Fruit fly (Drosophila melanogaster) whole organism, wandering third instar larva: Measurements from ENCODE around the gene CG16789.
A peak's percentile ranks its signal among the peaks of the same experiment; 100 is the strongest.

Source experiments
- Abd-B ChIP-seq: fragments of >200 bp; optimal IDR thresholded peaks from 2 replicates; lab custom pipeline; 2017; ENCODE audit warnings: missing biosample characterization, missing genetic modification characterization
- CG32264 ChIP-seq: fragments of 200-800 bp; sonication (Bioruptor generic); optimal IDR thresholded peaks from 2 replicates; lab custom pipeline; 2016; ENCODE audit warnings: missing biosample characterization, missing genetic modification characterization
- CG9705 ChIP-seq: fragments of 200-800 bp; sonication (Bioruptor generic); optimal IDR thresholded peaks from 2 replicates; lab custom pipeline; 2018; ENCODE audit warnings: missing biosample characterization, mild to moderate bottlenecking, missing genetic modification characterization
- CrebA ChIP-seq: fragments of 200-800 bp; sonication (Bioruptor generic); optimal IDR thresholded peaks from 2 replicates; lab custom pipeline; 2016; ENCODE audit warnings: missing biosample characterization, mild to moderate bottlenecking, missing genetic modification characterization, borderline replicate concordance
- Dfd ChIP-seq: fragments of >200 bp; optimal IDR thresholded peaks from 2 replicates; lab custom pipeline; 2017; ENCODE audit warnings: missing biosample characterization, missing genetic modification characterization
- Dif ChIP-seq: fragments of 200-275, 200-300 bp; sonication (Bioruptor generic); optimal IDR thresholded peaks from 2 replicates; lab custom pipeline; 2018; ENCODE audit warnings: missing biosample characterization, missing genetic modification characterization; ENCODE audit not compliant: partially characterized antibody
- GATAd ChIP-seq: sonication (Bioruptor generic); optimal IDR thresholded peaks from 2 replicates; lab custom pipeline; 2016; ENCODE audit warnings: missing biosample characterization, missing genetic modification characterization
- HLH106 ChIP-seq: fragments of 200-800 bp; optimal IDR thresholded peaks from 3 replicates; lab custom pipeline; 2019; ENCODE audit warnings: missing biosample characterization, mild to moderate bottlenecking, missing genetic modification characterization, moderate library complexity
- Hnf4 ChIP-seq: fragments of 200-800 bp; sonication (Bioruptor generic); optimal IDR thresholded peaks from 2 replicates; lab custom pipeline; 2016; ENCODE audit warnings: missing biosample characterization, mild to moderate bottlenecking, missing genetic modification characterization
- Hr78 ChIP-seq: fragments of >200 bp; optimal IDR thresholded peaks from 2 replicates; lab custom pipeline; 2017; ENCODE audit warnings: missing biosample characterization, missing genetic modification characterization
- Hr83 ChIP-seq: fragments of 200-300 bp; sonication (Bioruptor generic); optimal IDR thresholded peaks from 2 replicates; lab custom pipeline; 2016; ENCODE audit warnings: missing biosample characterization, mild to moderate bottlenecking, missing genetic modification characterization, moderate library complexity; ENCODE audit not compliant: poor library complexity, severe bottlenecking
- Jra ChIP-seq: sonication (Bioruptor generic); optimal IDR thresholded peaks from 2 replicates; lab custom pipeline; 2016; ENCODE audit warnings: missing biosample characterization, missing genetic modification characterization
- Mio ChIP-seq: sonication (Bioruptor generic); optimal IDR thresholded peaks from 2 replicates; lab custom pipeline; 2016; ENCODE audit warnings: missing biosample characterization, missing genetic modification characterization
- Myc ChIP-seq: fragments of >200 bp; optimal IDR thresholded peaks from 2 replicates; lab custom pipeline; 2017
- N ChIP-seq: fragments of >200 bp; optimal IDR thresholded peaks from 2 replicates; lab custom pipeline; 2018; ENCODE audit warnings: missing biosample characterization, missing external identifiers, missing genetic modification characterization
- OdsH ChIP-seq: fragments of 200-800 bp; sonication (Bioruptor generic); optimal IDR thresholded peaks from 2 replicates; lab custom pipeline; 2016; ENCODE audit warnings: missing biosample characterization, mild to moderate bottlenecking, missing genetic modification characterization
- Rel ChIP-seq, 2 experiments: fragments of 200-800 bp; sonication (Bioruptor generic) in 1 of 2; optimal IDR thresholded peaks; 2 replicates in 1 of 2; 3 replicates in 1 of 2; lab custom pipeline; 2016 to 2019; ENCODE audit warnings: mild to moderate bottlenecking in 2 of 2, missing biosample characterization in 2 of 2, missing genetic modification characterization in 2 of 2, moderate library complexity in 1 of 2
- Sp1 ChIP-seq: fragments of 200-800 bp; sonication (Bioruptor generic); optimal IDR thresholded peaks from 3 replicates; lab custom pipeline; 2019; ENCODE audit warnings: missing biosample characterization, mild to moderate bottlenecking, missing genetic modification characterization, moderate library complexity
- Vsx2 ChIP-seq: fragments of 200-300, 225-300 bp; sonication (Bioruptor generic); optimal IDR thresholded peaks from 2 replicates; lab custom pipeline; 2018; ENCODE audit warnings: missing biosample characterization, missing genetic modification characterization; ENCODE audit not compliant: partially characterized antibody
- br ChIP-seq: fragments of 200-800 bp; sonication (Bioruptor generic); optimal IDR thresholded peaks from 2 replicates; lab custom pipeline; 2016; ENCODE audit warnings: missing biosample characterization, missing genetic modification characterization
- brk ChIP-seq: fragments of 200-800 bp; sonication (Bioruptor generic); optimal IDR thresholded peaks from 2 replicates; lab custom pipeline; 2016; ENCODE audit warnings: missing biosample characterization, mild to moderate bottlenecking, missing genetic modification characterization
- dl ChIP-seq, 2 experiments: fragments of 175-275, 200-275 bp in 1 of 2; fragments of 200-275 bp in 1 of 2; sonication (Bioruptor generic); optimal IDR thresholded peaks; lab custom pipeline; 2018; ENCODE audit warnings: mild to moderate bottlenecking in 2 of 2, missing biosample characterization in 2 of 2, missing genetic modification characterization in 2 of 2, moderate library complexity in 2 of 2; ENCODE audit not compliant: partially characterized antibody in 2 of 2, insufficient read depth in 1 of 2
- dmrt93B ChIP-seq: fragments of 200-800 bp; sonication (Bioruptor generic); optimal IDR thresholded peaks from 2 replicates; lab custom pipeline; 2018; ENCODE audit warnings: missing biosample characterization, mild to moderate bottlenecking, missing genetic modification characterization
- dsf ChIP-seq: sonication (Bioruptor generic); optimal IDR thresholded peaks from 2 replicates; lab custom pipeline; 2016; ENCODE audit warnings: missing biosample characterization, missing genetic modification characterization, borderline replicate concordance
- ey ChIP-seq: fragments of 200-800 bp; sonication (Bioruptor generic); optimal IDR thresholded peaks from 2 replicates; lab custom pipeline; 2016; ENCODE audit warnings: missing biosample characterization, missing genetic modification characterization
- foxo ChIP-seq, 2 experiments: fragments of 200-800 bp; sonication (Bioruptor generic); optimal IDR thresholded peaks; 2 replicates in 1 of 2; 3 replicates in 1 of 2; lab custom pipeline; 2016 to 2017; ENCODE audit warnings: missing biosample characterization in 2 of 2, missing genetic modification characterization in 2 of 2
- fru ChIP-seq: fragments of 200-800 bp; sonication (Bioruptor generic); optimal IDR thresholded peaks from 3 replicates; lab custom pipeline; 2016; ENCODE audit warnings: missing biosample characterization, mild to moderate bottlenecking, missing genetic modification characterization
- h ChIP-seq: fragments of 200-800 bp; sonication (Bioruptor generic); optimal IDR thresholded peaks from 3 replicates; lab custom pipeline; 2016; ENCODE audit warnings: missing biosample characterization, mild to moderate bottlenecking, missing genetic modification characterization
- jim ChIP-seq: fragments of 175-275, 200-325 bp; sonication (Bioruptor generic); optimal IDR thresholded peaks from 2 replicates; lab custom pipeline; 2016; ENCODE audit warnings: missing biosample characterization, mild to moderate bottlenecking, missing genetic modification characterization
- lola ChIP-seq: fragments of >200 bp; optimal IDR thresholded peaks from 2 replicates; lab custom pipeline; 2017; ENCODE audit warnings: missing biosample characterization, missing genetic modification characterization
- pan ChIP-seq: fragments of >200 bp; optimal IDR thresholded peaks from 2 replicates; lab custom pipeline; 2017
- psq ChIP-seq: fragments of 200-800 bp; sonication (Bioruptor generic); optimal IDR thresholded peaks from 3 replicates; lab custom pipeline; 2017; ENCODE audit warnings: missing biosample characterization, mild to moderate bottlenecking, missing genetic modification characterization, moderate library complexity
- rgr ChIP-seq: fragments of 200-800 bp; sonication (Bioruptor generic); optimal IDR thresholded peaks from 3 replicates; lab custom pipeline; 2016; ENCODE audit warnings: missing biosample characterization, mild to moderate bottlenecking, missing genetic modification characterization
- sage ChIP-seq: fragments of 200-800 bp; sonication (Bioruptor generic); optimal IDR thresholded peaks from 2 replicates; lab custom pipeline; 2016; ENCODE audit warnings: missing biosample characterization, mild to moderate bottlenecking, missing genetic modification characterization
- sv ChIP-seq: fragments of 200-800 bp; sonication (Bioruptor generic); optimal IDR thresholded peaks from 3 replicates; lab custom pipeline; 2016; ENCODE audit warnings: missing biosample characterization, missing genetic modification characterization
- tai ChIP-seq: sonication (Bioruptor generic); optimal IDR thresholded peaks from 2 replicates; lab custom pipeline; 2016; ENCODE audit warnings: missing biosample characterization, missing genetic modification characterization
- usp ChIP-seq: fragments of >200 bp; optimal IDR thresholded peaks from 2 replicates; lab custom pipeline; 2017; ENCODE audit warnings: missing biosample characterization, missing genetic modification characterization
- woc ChIP-seq: sonication (Bioruptor generic); optimal IDR thresholded peaks from 2 replicates; lab custom pipeline; 2016; ENCODE audit warnings: missing biosample characterization, mild to moderate bottlenecking, missing genetic modification characterization

CG16789 gene

DNA sequence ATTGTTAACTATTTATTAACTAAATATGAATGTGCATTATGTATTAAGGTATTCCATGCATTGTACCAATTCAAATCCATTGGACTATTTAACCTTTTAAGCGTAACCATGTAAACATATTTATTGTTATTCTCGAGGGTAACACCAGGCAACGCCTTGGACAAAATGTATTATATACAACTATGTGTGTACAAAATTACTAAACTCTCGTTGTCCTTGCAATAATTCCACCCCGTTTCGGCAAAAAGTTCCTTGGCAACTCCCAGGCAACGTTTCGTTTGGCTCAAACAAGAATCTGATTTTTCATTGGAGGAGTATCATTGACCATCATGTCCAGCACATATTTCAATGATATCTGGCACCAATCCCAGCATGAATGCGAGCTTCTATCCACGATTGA lies at the start of gene CG16789:
Gene CG16789 (plus strand): TSS at position 301 of the 400 bp plus-strand sequence.
- no peak for TF ChIP-seq dsf
- no peak for TF ChIP-seq Hnf4
- no peak for TF ChIP-seq dl (GFP tag; optimal IDR thresholded peaks at IDR 0.05; lab: Kevin White, UChicago; ENCODE audit: insufficient read depth in 1 of 2, partially characterized antibody in 2 of 2)
- TF ChIP-seq Dif: no peak
- no peak for TF ChIP-seq usp

- TF ChIP-seq rgr (GFP tag; lab: Kevin White, UChicago): peak; percentile 4
- peak; percentile 44 for TF ChIP-seq Hr83 (GFP tag; lab: Kevin White, UChicago)
- peak in 1 of 2 experiments; percentile 17 for TF ChIP-seq foxo (GFP tag; optimal IDR thresholded peaks at IDR 0.05; lab: Kevin White, UChicago)
- TF ChIP-seq fru (GFP tag; lab: Kevin White, UChicago): peak; percentile 7
- no peak for TF ChIP-seq CG9705 (GFP tag; lab: Kevin White, UChicago)
These were observed 49.6 kb upstream of the CG16789 start for dm6 chr3R:9516400-9516852.

- peak; percentile 87 for TF ChIP-seq brk (GFP tag; lab: Kevin White, UChicago)
- peak; percentile 94 for TF ChIP-seq ey
- peak; percentile 92 for TF ChIP-seq woc (GFP tag; lab: Kevin White, UChicago)
- no peak for TF ChIP-seq lola
- TF ChIP-seq tai: no peak
- peak; percentile 92 for TF ChIP-seq sage (GFP tag; lab: Kevin White, UChicago)
- peak; percentile 99 for TF ChIP-seq h (GFP tag; lab: Kevin White, UChicago)
- peak; percentile 10 for TF ChIP-seq jim (GFP tag; lab: Kevin White, UChicago)
- no peak for TF ChIP-seq Myc (lab: Kevin White, UChicago)
- no peak for TF ChIP-seq Abd-B (GFP tag; lab: Kevin White, UChicago)
- peak; percentile 65 for TF ChIP-seq Mio
- TF ChIP-seq dsf: peak; percentile 34
- TF ChIP-seq CG9705 (GFP tag; lab: Kevin White, UChicago): peak; percentile 68
- TF ChIP-seq Vsx2: no peak
- peak; percentile 96 for TF ChIP-seq Hr83 (GFP tag; lab: Kevin White, UChicago)
- TF ChIP-seq Jra: peak; percentile 88
- TF ChIP-seq OdsH (GFP tag; lab: Kevin White, UChicago): peak; percentile 91
- no peak for TF ChIP-seq CrebA (GFP tag; lab: Kevin White, UChicago)
- TF ChIP-seq dl (GFP tag; optimal IDR thresholded peaks at IDR 0.05; lab: Kevin White, UChicago; ENCODE audit: insufficient read depth in 1 of 2, partially characterized antibody in 2 of 2): no peak
- peak; percentile 95 for TF ChIP-seq foxo (GFP tag; optimal IDR thresholded peaks at IDR 0.05; lab: Kevin White, UChicago)
- TF ChIP-seq psq: peak; percentile 86
- TF ChIP-seq usp: no peak
- TF ChIP-seq Sp1 (GFP tag; lab: Kevin White, UChicago): peak; percentile 87
- peak; percentile 77 for TF ChIP-seq GATAd (GFP tag; lab: Kevin White, UChicago)
- no peak for TF ChIP-seq Hr78 (GFP tag; lab: Kevin White, UChicago)
- TF ChIP-seq Hnf4: peak; percentile 94
- TF ChIP-seq HLH106: peak; percentile 90
- peak; percentile 97 for TF ChIP-seq CG32264
- no peak for TF ChIP-seq Dfd (GFP tag; lab: Kevin White, UChicago)
- TF ChIP-seq sv (GFP tag; lab: Kevin White, UChicago): peak; percentile 65
- no peak for TF ChIP-seq N (GFP tag; lab: Kevin White, UChicago)
- TF ChIP-seq pan: no peak
- TF ChIP-seq Rel (GFP tag; optimal IDR thresholded peaks at IDR 0.05; lab: Kevin White, UChicago): peak; percentile 95
- peak; percentile 60 for TF ChIP-seq Rel (tag; optimal IDR thresholded peaks at IDR 0.05; lab: Kevin White, UChicago)
- peak; percentile 96 for TF ChIP-seq rgr (GFP tag; lab: Kevin White, UChicago)
- peak; percentile 81 for TF ChIP-seq dmrt93B
- TF ChIP-seq fru (GFP tag; lab: Kevin White, UChicago): peak; percentile 97
- TF ChIP-seq Dif: no peak
- TF ChIP-seq br (GFP tag; lab: Kevin White, UChicago): peak; percentile 96
These were observed 37.8 kb upstream of the CG16789 start for dm6 chr3R:9527907-9528842.
